Worm (Caenorhabditis elegans): Measurements from ENCODE around the gene pycr-1.

- TF ChIP-seq nhr-23 (tag; optimal IDR thresholded peaks at IDR 0.05): no peak
- TF ChIP-seq nhr-12 (tag; optimal IDR thresholded peaks at IDR 0.05): no peak
- TF ChIP-seq lin-13 (GFP tag; optimal IDR thresholded peaks at IDR 0.05): no peak
- TF ChIP-seq unc-62 (GFP tag; optimal IDR thresholded peaks at IDR 0.05): no peak
- no peak for TF ChIP-seq Y55F3AM.14 (GFP tag; optimal IDR thresholded peaks at IDR 0.05)
- no peak for TF ChIP-seq aly-2 (tag; optimal IDR thresholded peaks at IDR 0.05)
- TF ChIP-seq R02D3.7 (tag; optimal IDR thresholded peaks at IDR 0.05): no peak
Measured at ce11 chrX:12142569-12142968, 4.1 kb upstream of the pycr-1 start, which contains the start of gene M153.3.
